Worm (Caenorhabditis elegans) whole organism, L4 larva: ENCODE measurements around the gene F13A7.7.

Experiments used
- D1046.2 ChIP-seq: fragments of 200-800 bp; sonication (Bioruptor generic); IDR thresholded peaks from 2 replicates; pipeline ENCODE4 v1.3.6; 2022; ENCODE audit warnings: missing genetic modification characterization, missing compliant biosample characterization
- T20F7.1 ChIP-seq: fragments of 200-800 bp; sonication (Bioruptor generic); optimal IDR thresholded peaks from 2 replicates; lab custom pipeline; 2018; ENCODE audit warnings: mild to moderate bottlenecking, missing genetic modification characterization, missing compliant biosample characterization
- hmg-1.1 ChIP-seq: fragments of 200-800 bp; sonication (Bioruptor generic); IDR thresholded peaks from 2 replicates; pipeline ENCODE4 v1.3.6; 2022; ENCODE audit warnings: missing genetic modification reagents, missing genetic modification characterization, missing compliant biosample characterization
- lin-39 ChIP-seq: fragments of 150-350 bp; optimal IDR thresholded peaks from 2 replicates; lab custom pipeline; 2014; ENCODE audit warnings: missing biosample characterization, missing genetic modification reagents, missing genetic modification characterization
- nhr-25 ChIP-seq: sonication (generic microtip); optimal IDR thresholded peaks from 2 replicates; lab custom pipeline; 2017; ENCODE audit warnings: missing genetic modification characterization, mild to moderate bottlenecking, missing compliant biosample characterization, antibody characterized with exemption, moderate library complexity, borderline replicate concordance; ENCODE audit not compliant: insufficient read depth
- pha-4 ChIP-seq, 2 experiments: fragments of 150-350 bp in 1 of 2; fragments of 200-800 bp in 1 of 2; sonication (Bioruptor generic) in 1 of 2; IDR thresholded peaks in 1 of 2; optimal IDR thresholded peaks in 1 of 2; 2 replicates each; pipeline versions ENCODE4 v1.3.6 to Lab custom; 2014 to 2022; ENCODE audit warnings: missing genetic modification characterization in 2 of 2, missing genetic modification reagents in 2 of 2, missing biosample characterization in 1 of 2, missing compliant biosample characterization in 1 of 2

ce11 chrV:16417014-16417413 lies 33.4 kb upstream of the F13A7.7 start, which contains the start of gene str-55:
- TF ChIP-seq D1046.2 (GFP tag; lab: Robert Waterston, UW) = no peak
- no peak for TF ChIP-seq nhr-25 (tag; lab: Kevin White, UChicago)
- TF ChIP-seq T20F7.1 (GFP tag; lab: Kevin White, UChicago) = no peak
- no peak for TF ChIP-seq lin-39 (tag; lab: Kevin White, UChicago)
- TF ChIP-seq hmg-1.1 = no peak
- TF ChIP-seq pha-4 (GFP tag; IDR thresholded peaks at IDR 0.05; lab: Robert Waterston, UW) = no peak
- TF ChIP-seq pha-4 (tag; optimal IDR thresholded peaks at IDR 0.05; lab: Kevin White, UChicago) = no peak
